Worm (Caenorhabditis elegans): ENCODE results near the gene idhg-1.

The idhg-1 gene

ce11 chrIII:4542362-4542931 lies 26.1 kb upstream of the idhg-1 start, which contains the start of the genes mrps-34 and cisd-3.1 (continued):
- TF ChIP-seq hpl-2 (GFP tag; optimal IDR thresholded peaks at IDR 0.05) (no peak), unc-130 (tag; optimal IDR thresholded peaks at IDR 0.05) (no peak), grh-1 (GFP tag; IDR thresholded peaks at IDR 0.05) (no peak), Y116A8C.19 (tag; optimal IDR thresholded peaks at IDR 0.05; ENCODE audit: borderline replicate concordance) (no peak), lin-35 (GFP tag; optimal IDR thresholded peaks at IDR 0.05) (peak in 1 of 2 experiments; percentile 9)

- TF ChIP-seq ceh-63 (GFP tag; optimal IDR thresholded peaks at IDR 0.05) (no peak), snu-23 (GFP tag; optimal IDR thresholded peaks at IDR 0.05) (no peak), lin-39 (tag; optimal IDR thresholded peaks at IDR 0.05) (no peak), isw-1 (GFP tag; IDR thresholded peaks at IDR 0.05) (no peak), pax-3 (tag; optimal IDR thresholded peaks at IDR 0.05) (no peak), sup-37 (GFP tag; optimal IDR thresholded peaks at IDR 0.05) (no peak), egl-27 (tag; optimal IDR thresholded peaks at IDR 0.05) (no peak), lin-15B (tag; optimal IDR thresholded peaks at IDR 0.05) (no peak), nhr-47 (tag; optimal IDR thresholded peaks at IDR 0.05) (no peak), ceh-88 (GFP tag; IDR thresholded peaks at IDR 0.05) (no peak), swsn-7 (tag; optimal IDR thresholded peaks at IDR 0.05) (no peak), hlh-4 (tag; optimal IDR thresholded peaks at IDR 0.05) (no peak), unc-130 (tag; optimal IDR thresholded peaks at IDR 0.05) (no peak), mab-9 (GFP tag; IDR thresholded peaks at IDR 0.05) (no peak), snpc-4 (tag; optimal IDR thresholded peaks at IDR 0.05) (no peak)
Observed at ce11 chrIII:4544959-4545358, 23.6 kb upstream of the idhg-1 start, which contains the start of gene M88.3. TSS of gene M88.3 (minus strand) at chrIII:4545059.

ce11 chrIII:4548739-4549138 lies 19.9 kb upstream of the idhg-1 start, which contains the start of gene M88.4:
TSS of gene M88.4 (plus strand) at chrIII:4549039.
- TF ChIP-seq pqm-1 (tag; optimal IDR thresholded peaks at IDR 0.05) (no peak), elt-2 (tag; optimal IDR thresholded peaks at IDR 0.05) (no peak), ceh-8 (GFP tag; optimal IDR thresholded peaks at IDR 0.05) (no peak), nhr-11 (tag; optimal IDR thresholded peaks at IDR 0.05) (no peak), nhr-85 (tag) (no peak), mep-1 (tag; optimal IDR thresholded peaks at IDR 0.05) (no peak), xbp-1 (tag; optimal IDR thresholded peaks at IDR 0.05) (no peak), nhr-90 (tag; optimal IDR thresholded peaks at IDR 0.05; ENCODE audit: poor library complexity) (no peak), isw-1 (GFP tag; IDR thresholded peaks at IDR 0.05) (no peak), nhr-20 (tag; optimal IDR thresholded peaks at IDR 0.05) (no peak), mdl-1 (tag; optimal IDR thresholded peaks at IDR 0.05) (no peak), fkh-10 (GFP tag; optimal IDR thresholded peaks at IDR 0.05) (no peak), pax-3 (tag; optimal IDR thresholded peaks at IDR 0.05) (no peak), lin-15B (tag; optimal IDR thresholded peaks at IDR 0.05) (no peak)

- TF ChIP-seq unc-98 (GFP tag; IDR thresholded peaks at IDR 0.05) (no peak), dsc-1 (tag; optimal IDR thresholded peaks at IDR 0.05) (peak; percentile 23), ceh-82 (tag; optimal IDR thresholded peaks at IDR 0.05) (peak in 2 of 3 experiments; percentile 31 to 81), aha-1 (tag; optimal IDR thresholded peaks at IDR 0.05) (no peak), pag-3 (tag; optimal IDR thresholded peaks at IDR 0.05; ENCODE audit: borderline replicate concordance, insufficient read depth) (no peak), nhr-28 (tag; optimal IDR thresholded peaks at IDR 0.05) (no peak), ama-1 (optimal IDR thresholded peaks at IDR 0.05) (no peak), zag-1 (tag; optimal IDR thresholded peaks at IDR 0.05) (no peak), elt-3 (tag; optimal IDR thresholded peaks at IDR 0.05) (peak in 1 of 6 experiments; percentile 39), mab-9 (GFP tag; IDR thresholded peaks at IDR 0.05) (no peak), alr-1 (tag; optimal IDR thresholded peaks at IDR 0.05; ENCODE audit: borderline replicate concordance) (no peak), F16B12.6 (tag; optimal IDR thresholded peaks at IDR 0.05) (no peak), mdl-1 (tag; optimal IDR thresholded peaks at IDR 0.05) (peak in 1 of 2 experiments; percentile 57), sox-4 (tag; optimal IDR thresholded peaks at IDR 0.05) (no peak), lin-35 (GFP tag; optimal IDR thresholded peaks at IDR 0.05) (peak; percentile 65 to 71), ztf-4 (tag; optimal IDR thresholded peaks at IDR 0.05) (peak; percentile 20), egl-27 (tag; optimal IDR thresholded peaks at IDR 0.05) (peak; percentile 6 to 36), fkh-8 (tag; optimal IDR thresholded peaks at IDR 0.05) (peak; percentile 69), C16A3.4 (tag; optimal IDR thresholded peaks at IDR 0.05) (peak; percentile 48), efl-3 (GFP tag; optimal IDR thresholded peaks at IDR 0.05) (no peak), mef-2 (tag; optimal IDR thresholded peaks at IDR 0.05) (no peak), swsn-7 (tag; optimal IDR thresholded peaks at IDR 0.05) (peak; percentile 65)
Observed at ce11 chrIII:4551963-4552362, 16.6 kb upstream of the idhg-1 start.

Measured in whole organism, L1 larva.